Fruit fly (Drosophila melanogaster) whole organism, embryonic: Measurements from ENCODE around the gene CG3679.
A peak's percentile ranks its signal among the peaks of the same experiment; 100 is the strongest.

Experiments
- B-H1 ChIP-seq: fragments of 200-800 bp; sonication (Bioruptor generic); IDR thresholded peaks from 3 replicates; pipeline ENCODE4 v1.3.6; 2022; ENCODE audit warnings: missing biosample characterization, missing genetic modification characterization
- CG10209 ChIP-seq: fragments of 200-800 bp; sonication (Bioruptor generic); optimal IDR thresholded peaks from 3 replicates; lab custom pipeline; 2017; ENCODE audit warnings: missing biosample characterization, mild to moderate bottlenecking, missing genetic modification characterization, missing genetic modification reagents
- CG10274 ChIP-seq: fragments of 200-800 bp; sonication (Bioruptor generic); optimal IDR thresholded peaks from 3 replicates; lab custom pipeline; 2017; ENCODE audit warnings: missing biosample characterization, mild to moderate bottlenecking, missing genetic modification characterization
- CG10565 ChIP-seq: fragments of 200-800 bp; sonication (Bioruptor generic); optimal IDR thresholded peaks from 3 replicates; lab custom pipeline; 2016; ENCODE audit warnings: missing biosample characterization, mild to moderate bottlenecking, missing genetic modification characterization
- CG11247 ChIP-seq: fragments of 200-800 bp; sonication (Bioruptor generic); IDR thresholded peaks from 2 replicates; pipeline ENCODE4 v1.3.6; 2022; ENCODE audit warnings: missing biosample characterization, missing genetic modification characterization
- CG12219 ChIP-seq: fragments of 200-800 bp; sonication (Bioruptor generic); optimal IDR thresholded peaks from 3 replicates; lab custom pipeline; 2018; ENCODE audit warnings: missing biosample characterization, mild to moderate bottlenecking, missing genetic modification characterization
- CG12391 ChIP-seq: fragments of 200-800 bp; sonication (Bioruptor generic); optimal IDR thresholded peaks from 3 replicates; lab custom pipeline; 2018; ENCODE audit warnings: missing biosample characterization, mild to moderate bottlenecking, missing genetic modification characterization, moderate library complexity
- CG12659 ChIP-seq: fragments of 200-800 bp; sonication (Bioruptor generic); optimal IDR thresholded peaks from 3 replicates; lab custom pipeline; 2017; ENCODE audit warnings: mild to moderate bottlenecking, missing biosample characterization, missing genetic modification reagents, missing genetic modification characterization
- CG15479 ChIP-seq: fragments of 200-800 bp; sonication (Bioruptor generic); optimal IDR thresholded peaks from 3 replicates; lab custom pipeline; 2019; ENCODE audit warnings: missing biosample characterization, mild to moderate bottlenecking, missing genetic modification characterization, moderate library complexity
- CG17186 ChIP-seq: fragments of 200-800 bp; sonication (Bioruptor generic); optimal IDR thresholded peaks from 3 replicates; lab custom pipeline; 2017; ENCODE audit warnings: missing biosample characterization, missing genetic modification reagents, missing genetic modification characterization
- CG17359 ChIP-seq: fragments of 200-800 bp; sonication (Bioruptor generic); optimal IDR thresholded peaks from 3 replicates; lab custom pipeline; 2018; ENCODE audit warnings: missing biosample characterization, mild to moderate bottlenecking, missing genetic modification characterization, moderate library complexity
- CG2116 ChIP-seq: fragments of 200-800 bp; sonication (Bioruptor generic); optimal IDR thresholded peaks from 3 replicates; lab custom pipeline; 2018; ENCODE audit warnings: missing biosample characterization, mild to moderate bottlenecking, missing genetic modification characterization
- CG2129 ChIP-seq: fragments of 200-800 bp; sonication (Bioruptor generic); IDR thresholded peaks from 2 replicates; pipeline ENCODE4 v1.3.6; 2022; ENCODE audit warnings: missing biosample characterization, missing genetic modification characterization; ENCODE audit not compliant: partially characterized antibody
- CG2199 ChIP-seq: fragments of 200-800 bp; sonication (Bioruptor generic); IDR thresholded peaks from 3 replicates; pipeline ENCODE4 v1.3.6; 2022; ENCODE audit warnings: missing biosample characterization, missing genetic modification characterization
- CG32767 ChIP-seq: fragments of 200-800 bp; sonication (Bioruptor generic); IDR thresholded peaks from 2 replicates; pipeline ENCODE4 v1.3.6; 2022; ENCODE audit warnings: missing biosample characterization, missing genetic modification characterization
- CG4282 ChIP-seq: fragments of 200-800 bp; sonication (Bioruptor generic); optimal IDR thresholded peaks from 2 replicates; lab custom pipeline; 2016; ENCODE audit warnings: missing biosample characterization, missing genetic modification characterization
- CG4617 ChIP-seq: fragments of 200-800 bp; sonication (Bioruptor generic); optimal IDR thresholded peaks from 3 replicates; lab custom pipeline; 2016; ENCODE audit warnings: missing biosample characterization, missing genetic modification characterization, borderline replicate concordance
- CG6791 ChIP-seq: fragments of 200-800 bp; sonication (Bioruptor generic); IDR thresholded peaks from 3 replicates; pipeline ENCODE4 v1.3.6; 2022; ENCODE audit warnings: missing biosample characterization, missing genetic modification characterization; ENCODE audit not compliant: partially characterized antibody
- CG7271 ChIP-seq: fragments of 200-800 bp; sonication (Bioruptor generic); optimal IDR thresholded peaks from 2 replicates; lab custom pipeline; 2018; ENCODE audit warnings: missing biosample characterization, mild to moderate bottlenecking, missing genetic modification characterization, moderate library complexity
- CG7963 ChIP-seq: fragments of 200-800 bp; sonication (Bioruptor generic); IDR thresholded peaks from 3 replicates; pipeline ENCODE4 v1.3.6; 2022; ENCODE audit warnings: missing biosample characterization, missing genetic modification characterization; ENCODE audit not compliant: partially characterized antibody
- CG8281 ChIP-seq: fragments of 200-800 bp; sonication (Bioruptor generic); optimal IDR thresholded peaks from 2 replicates; lab custom pipeline; 2018; ENCODE audit warnings: missing biosample characterization, mild to moderate bottlenecking, missing genetic modification characterization, moderate library complexity
- CG9817 ChIP-seq: fragments of 200-800 bp; sonication (Bioruptor generic); optimal IDR thresholded peaks from 2 replicates; lab custom pipeline; 2018; ENCODE audit warnings: missing biosample characterization, mild to moderate bottlenecking, missing genetic modification characterization, moderate library complexity
- Deaf1 ChIP-seq: fragments of 200-800 bp; optimal IDR thresholded peaks from 3 replicates; lab custom pipeline; 2019; ENCODE audit warnings: missing biosample characterization, mild to moderate bottlenecking, missing genetic modification characterization, moderate library complexity
- Fer2 ChIP-seq: fragments of 200-800 bp; sonication (Bioruptor generic); optimal IDR thresholded peaks from 2 replicates; lab custom pipeline; 2018; ENCODE audit warnings: missing biosample characterization, mild to moderate bottlenecking, missing genetic modification characterization, moderate library complexity
- HmgZ ChIP-seq: fragments of 200-800 bp; sonication (Bioruptor generic); optimal IDR thresholded peaks from 2 replicates; lab custom pipeline; 2018; ENCODE audit warnings: missing biosample characterization, mild to moderate bottlenecking, missing genetic modification characterization
- Jarid2 ChIP-seq: fragments of 200-800 bp; sonication (Bioruptor generic); optimal IDR thresholded peaks from 3 replicates; lab custom pipeline; 2017; ENCODE audit warnings: mild to moderate bottlenecking, missing biosample characterization, missing genetic modification reagents, missing genetic modification characterization
- Kr ChIP-seq: fragments of 200-800 bp; sonication (Bioruptor generic); optimal IDR thresholded peaks from 2 replicates; lab custom pipeline; 2017; ENCODE audit warnings: missing biosample characterization, mild to moderate bottlenecking, missing genetic modification characterization
- Meics ChIP-seq: fragments of 200-800 bp; sonication (Bioruptor generic); optimal IDR thresholded peaks from 2 replicates; lab custom pipeline; 2017; ENCODE audit warnings: missing biosample characterization, mild to moderate bottlenecking, missing genetic modification characterization
- Neu2 ChIP-seq: fragments of 200-800 bp; sonication (Bioruptor generic); optimal IDR thresholded peaks from 3 replicates; lab custom pipeline; 2016; ENCODE audit warnings: missing biosample characterization, missing genetic modification characterization, borderline replicate concordance
- Nf-YA ChIP-seq: fragments of 200-800 bp; sonication (Bioruptor generic); IDR thresholded peaks from 2 replicates; pipeline ENCODE4 v1.3.6; 2022; ENCODE audit warnings: missing biosample characterization, missing genetic modification characterization
- Side ChIP-seq: fragments of 200-800 bp; sonication (Bioruptor generic); optimal IDR thresholded peaks from 2 replicates; lab custom pipeline; 2016; ENCODE audit warnings: missing biosample characterization, missing genetic modification characterization
- Stat92E ChIP-seq, 3 experiments: fragments of >200 bp in 2 of 3; fragments of 200-800 bp in 1 of 3; sonication (Bioruptor generic) in 1 of 3; optimal IDR thresholded peaks; 2 replicates each; lab custom pipeline; 2017 to 2019; ENCODE audit warnings: missing biosample characterization in 3 of 3, missing genetic modification characterization in 3 of 3, mild to moderate bottlenecking in 1 of 3, moderate library complexity in 1 of 3
- Taf1 ChIP-seq: fragments of 200-800 bp; sonication (Bioruptor generic); IDR thresholded peaks from 2 replicates; pipeline ENCODE4 v1.3.6; 2022; ENCODE audit warnings: missing biosample characterization, missing genetic modification characterization
- Xrp1 ChIP-seq: fragments of 200-800 bp; sonication (Bioruptor generic); IDR thresholded peaks from 2 replicates; pipeline ENCODE4 v1.3.6; 2022; ENCODE audit warnings: missing biosample characterization, missing genetic modification characterization
- abd-A ChIP-seq: fragments of 200-800 bp; sonication (Bioruptor generic); optimal IDR thresholded peaks from 3 replicates; lab custom pipeline; 2019; ENCODE audit warnings: missing biosample characterization, mild to moderate bottlenecking, missing genetic modification characterization, moderate library complexity
- chinmo ChIP-seq: fragments of 200-800 bp; sonication (Bioruptor generic); IDR thresholded peaks from 4 replicates; pipeline ENCODE4 v1.3.6; 2022; ENCODE audit warnings: missing biosample characterization, missing genetic modification characterization; ENCODE audit not compliant: partially characterized antibody
- en ChIP-seq: fragments of 200-800 bp; sonication (Bioruptor generic); optimal IDR thresholded peaks from 2 replicates; lab custom pipeline; 2016; ENCODE audit warnings: missing biosample characterization, missing genetic modification characterization
- kni ChIP-seq: fragments of 200-800 bp; sonication (Bioruptor generic); optimal IDR thresholded peaks from 3 replicates; lab custom pipeline; 2017; ENCODE audit warnings: mild to moderate bottlenecking, missing biosample characterization, missing genetic modification reagents, missing genetic modification characterization
- lmd ChIP-seq: fragments of 200-800 bp; sonication (Bioruptor generic); IDR thresholded peaks from 2 replicates; pipeline ENCODE4 v1.3.6; 2022; ENCODE audit warnings: missing biosample characterization, missing genetic modification characterization
- lola ChIP-seq, 3 experiments: fragments of >200 bp in 2 of 3; fragments of 200-800 bp in 1 of 3; sonication (Bioruptor generic) in 1 of 3; optimal IDR thresholded peaks; 2 replicates each; lab custom pipeline; 2017 to 2019; ENCODE audit warnings: missing biosample characterization in 3 of 3, missing genetic modification characterization in 3 of 3, mild to moderate bottlenecking in 1 of 3, moderate library complexity in 1 of 3
- otp ChIP-seq: fragments of 200-800 bp; sonication (Bioruptor generic); IDR thresholded peaks from 3 replicates; pipeline ENCODE4, ENCODE4 v1.3.6; 2022; ENCODE audit warnings: missing biosample characterization, missing genetic modification characterization
- ro ChIP-seq: fragments of 200-800 bp; sonication (Bioruptor generic); IDR thresholded peaks from 2 replicates; pipeline ENCODE4 v1.3.6; 2022; ENCODE audit warnings: missing biosample characterization, missing genetic modification characterization
- sc ChIP-seq, 3 experiments: fragments of >200 bp in 2 of 3; fragments of 200-800 bp in 1 of 3; sonication (Bioruptor generic) in 1 of 3; optimal IDR thresholded peaks; 2 replicates in 2 of 3; 3 replicates in 1 of 3; lab custom pipeline; 2017; ENCODE audit warnings: mild to moderate bottlenecking in 1 of 3, missing biosample characterization in 1 of 3, missing genetic modification characterization in 1 of 3, missing genetic modification reagents in 1 of 3
- ssp ChIP-seq: fragments of 200-800 bp; sonication (Bioruptor generic); IDR thresholded peaks from 2 replicates; pipeline ENCODE4 v1.3.6; 2022; ENCODE audit warnings: missing biosample characterization, missing genetic modification characterization
- sug ChIP-seq: fragments of 200-800 bp; optimal IDR thresholded peaks from 2 replicates; lab custom pipeline; 2019; ENCODE audit warnings: missing biosample characterization, mild to moderate bottlenecking, missing genetic modification characterization, moderate library complexity
- trh ChIP-seq: fragments of 200-800 bp; sonication (Bioruptor generic); optimal IDR thresholded peaks from 2 replicates; lab custom pipeline; 2016; ENCODE audit warnings: missing biosample characterization, missing genetic modification characterization
- vvl ChIP-seq: fragments of 200-800 bp; sonication (Bioruptor generic); IDR thresholded peaks from 2 replicates; pipeline ENCODE4 v1.3.6; 2022; ENCODE audit warnings: missing biosample characterization, missing genetic modification characterization
- wek ChIP-seq: fragments of 200-800 bp; sonication (Bioruptor generic); optimal IDR thresholded peaks from 3 replicates; lab custom pipeline; 2018; ENCODE audit warnings: missing biosample characterization, mild to moderate bottlenecking, missing genetic modification characterization, moderate library complexity
- zfh2 ChIP-seq: fragments of 200-800 bp; sonication (Bioruptor generic); optimal IDR thresholded peaks from 2 replicates; lab custom pipeline; 2016; ENCODE audit warnings: missing biosample characterization, missing genetic modification characterization

CG3679 gene

DNA sequence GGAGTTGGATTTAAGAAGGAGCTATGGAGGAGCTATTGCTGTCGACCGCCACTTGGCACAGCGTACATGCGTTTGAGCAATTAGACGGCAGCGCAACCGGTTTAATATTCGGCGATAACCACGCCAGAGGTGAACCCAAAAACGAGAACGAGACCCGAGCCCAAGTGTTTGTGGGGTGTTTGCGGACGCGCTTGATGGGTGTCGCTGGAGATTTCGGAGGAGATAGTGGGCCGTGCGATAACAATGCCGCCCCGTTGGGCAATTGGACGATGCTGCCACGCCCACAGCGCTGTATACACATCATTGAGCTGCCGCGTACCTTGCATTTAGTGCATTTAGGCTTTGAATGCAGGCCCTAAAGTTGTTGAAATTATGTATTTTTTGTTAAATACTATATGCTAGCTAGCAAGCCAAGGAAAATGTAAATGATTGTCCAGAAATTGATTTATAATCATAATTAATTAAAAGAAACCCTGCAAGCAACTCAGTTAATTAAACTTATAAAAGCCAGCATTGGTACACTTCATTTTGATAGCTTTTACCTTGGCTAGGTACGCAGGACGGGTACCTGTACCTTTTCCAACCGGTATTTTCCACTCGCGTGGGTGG lies 4.7 kb downstream of the CG3679 start, which contains the start of gene Had1 (continued):
- TF ChIP-seq CG12219, result no peak
- TF ChIP-seq CG12391 (tag; lab: Kevin White, UChicago), result no peak
- no peak for TF ChIP-seq Nf-YA (GFP tag; lab: Robert Waterston, UW)
- TF ChIP-seq ssp (GFP tag; lab: Robert Waterston, UW), result no peak
- no peak for TF ChIP-seq CG2129 (GFP tag; lab: Robert Waterston, UW)
- TF ChIP-seq lola (GFP tag; optimal IDR thresholded peaks at IDR 0.05; lab: Kevin White, UChicago), result no peak
- no peak for TF ChIP-seq CG9817 (tag; lab: Kevin White, UChicago)
- TF ChIP-seq abd-A (tag; lab: Kevin White, UChicago), result no peak
- TF ChIP-seq vvl (GFP tag; lab: Robert Waterston, UW), result no peak
- TF ChIP-seq otp (GFP tag; lab: Robert Waterston, UW), result 0 out of 3 replicates have a peak, but pooled peaks have one; percentile 33
- no peak for TF ChIP-seq CG8281 (tag; lab: Kevin White, UChicago)
- TF ChIP-seq CG7963 (GFP tag; lab: Robert Waterston, UW), result no peak
- no peak for TF ChIP-seq Taf1 (GFP tag; lab: Robert Waterston, UW)
- TF ChIP-seq CG12659 (GFP tag; lab: Kevin White, UChicago), result no peak
- no peak for TF ChIP-seq Jarid2 (GFP tag; lab: Kevin White, UChicago)
- no peak for TF ChIP-seq CG17186 (GFP tag; lab: Kevin White, UChicago)
- TF ChIP-seq chinmo (GFP tag; lab: Robert Waterston, UW), result no peak
- TF ChIP-seq CG6791 (GFP tag; lab: Robert Waterston, UW), result no peak
- TF ChIP-seq CG4282 (GFP tag; lab: Kevin White, UChicago), result no peak
- no peak for TF ChIP-seq CG10209 (GFP tag; lab: Kevin White, UChicago)
- no peak for TF ChIP-seq Side (GFP tag; lab: Kevin White, UChicago)
- no peak for TF ChIP-seq Xrp1 (GFP tag; lab: Robert Waterston, UW)
- TF ChIP-seq trh (GFP tag; lab: Kevin White, UChicago), result no peak
- TF ChIP-seq kni (GFP tag; lab: Kevin White, UChicago), result no peak
- no peak for TF ChIP-seq CG7271 (tag; lab: Kevin White, UChicago)
- TF ChIP-seq ro (GFP tag; lab: Robert Waterston, UW), result no peak
- no peak for TF ChIP-seq lmd (GFP tag; lab: Robert Waterston, UW)
- no peak for TF ChIP-seq en (GFP tag; lab: Kevin White, UChicago)
- no peak for TF ChIP-seq CG15479
- no peak for TF ChIP-seq CG2199 (GFP tag; lab: Robert Waterston, UW)
- TF ChIP-seq zfh2 (GFP tag; lab: Kevin White, UChicago), result no peak
- TF ChIP-seq sug (tag; lab: Kevin White, UChicago), result peak; percentile 85
- no peak for TF ChIP-seq Kr (GFP tag; lab: Kevin White, UChicago)
- no peak for TF ChIP-seq Meics (GFP tag; lab: Kevin White, UChicago)
- TF ChIP-seq CG10274 (GFP tag; lab: Kevin White, UChicago), result no peak
- TF ChIP-seq Fer2, result no peak
- no peak for TF ChIP-seq CG17359 (tag; lab: Kevin White, UChicago)
- TF ChIP-seq CG10565 (GFP tag; lab: Kevin White, UChicago), result no peak
- TF ChIP-seq CG32767 (GFP tag; lab: Robert Waterston, UW), result no peak
- no peak for TF ChIP-seq B-H1
- TF ChIP-seq Stat92E (GFP tag; optimal IDR thresholded peaks at IDR 0.05; lab: Kevin White, UChicago), result no peak
- peak; percentile 71 for TF ChIP-seq Deaf1 (tag; lab: Kevin White, UChicago)
- no peak for TF ChIP-seq CG11247 (GFP tag; lab: Robert Waterston, UW)
- TF ChIP-seq CG2116 (GFP tag; lab: Kevin White, UChicago), result no peak
- TF ChIP-seq wek (GFP tag; lab: Kevin White, UChicago), result no peak
- TF ChIP-seq CG4617 (GFP tag; lab: Kevin White, UChicago), result no peak
- TF ChIP-seq Neu2, result no peak
- TF ChIP-seq sc (optimal IDR thresholded peaks at IDR 0.05; lab: Kevin White, UChicago), result no peak
- no peak for TF ChIP-seq sc (GFP tag; optimal IDR thresholded peaks at IDR 0.05; lab: Kevin White, UChicago)
- TF ChIP-seq HmgZ, result peak; percentile 22
